Comparison of ENCODE assay signal across 1 worm cellular context in genomic region chrV:11331811-11332210, ce11.
TF ChIP-seq lines count a peak whose summit lies in the region.

No protein-coding gene starts in this region.

TF ChIP-seq in whole organism, L4 larva, 104 proteins besides CTCF, POLR2A, EP300 and RAD21 (continued from another document):
- TF ChIP-seq vab-7 (GFP tag; IDR thresholded peaks at IDR 0.05; lab: Robert Waterston, UW) (peak; percentile 82), Y75B8A.6 (GFP tag; IDR thresholded peaks at IDR 0.05; lab: Robert Waterston, UW) (peak; percentile 76; the same call in 1 of the 2 replicates), madf-5 (GFP tag; IDR thresholded peaks at IDR 0.05; lab: Robert Waterston, UW) (peak in 1 of 2 experiments; percentile 89; a peak in 1 of 4 replicates)
TF ChIP-seq in whole organism, L4 larva: peak in this region for 22; not testable (repeated sequence) for 82.
